Fruit fly (Drosophila melanogaster): Measurements from ENCODE around the gene D2hgdh.

Gene D2hgdh

dm6 chrX:2145690-2146470, 4.6 kb downstream of the D2hgdh start (continued):
- no peak for TF ChIP-seq Vsx1 (GFP tag; optimal IDR thresholded peaks at IDR 0.05)
- TF ChIP-seq lov (optimal IDR thresholded peaks at IDR 0.05): no peak
- TF ChIP-seq lov (GFP tag; IDR thresholded peaks at IDR 0.05): no peak
- TF ChIP-seq E2f1 (GFP tag; IDR thresholded peaks at IDR 0.05): 0 out of 2 replicates have a peak, but pooled peaks have one; percentile 11
- peak; percentile 23 for TF ChIP-seq NfI (GFP tag; optimal IDR thresholded peaks at IDR 0.05)
- TF ChIP-seq Trl (optimal IDR thresholded peaks at IDR 0.05): no peak
- peak; percentile 60 for TF ChIP-seq Trl (GFP tag; optimal IDR thresholded peaks at IDR 0.05)
- TF ChIP-seq Fer1 (GFP tag; optimal IDR thresholded peaks at IDR 0.05): peak; percentile 29
- TF ChIP-seq CG6272 (GFP tag; IDR thresholded peaks at IDR 0.05): peak; percentile 59; the same call in 1 of the 2 replicates
- TF ChIP-seq kni (GFP tag; optimal IDR thresholded peaks at IDR 0.05): peak; percentile 55
- peak; percentile 45 for TF ChIP-seq slbo (GFP tag; IDR thresholded peaks at IDR 0.05)
- 0 out of 2 replicates have a peak, but pooled peaks have one; percentile 35 for TF ChIP-seq esg (GFP tag; conservative IDR thresholded peaks at IDR 0.05)
- no peak for TF ChIP-seq odd (GFP tag; optimal IDR thresholded peaks at IDR 0.05)
- peak; percentile 89 for TF ChIP-seq Ets65A (GFP tag)
- no peak for TF ChIP-seq Tbp (GFP tag; optimal IDR thresholded peaks at IDR 0.05)
- peak; percentile 13 for TF ChIP-seq D (optimal IDR thresholded peaks at IDR 0.05)
- no peak for TF ChIP-seq D (GFP tag; optimal IDR thresholded peaks at IDR 0.05)
- no peak for TF ChIP-seq Adf1 (GFP tag; IDR thresholded peaks at IDR 0.05)
- no peak for TF ChIP-seq Dref (GFP tag; IDR thresholded peaks at IDR 0.05)
- peak; percentile 23 for TF ChIP-seq pum (GFP tag; optimal IDR thresholded peaks at IDR 0.05)
- peak; percentile 49; the same call in 2 of the 3 replicates for TF ChIP-seq dysf (GFP tag; IDR thresholded peaks at IDR 0.05)
- peak; percentile 58 for TF ChIP-seq CG15269 (tag; optimal IDR thresholded peaks at IDR 0.05)
- TF ChIP-seq B-H2 (GFP tag; optimal IDR thresholded peaks at IDR 0.05): peak; percentile 47
- no peak for TF ChIP-seq org-1 (GFP tag; optimal IDR thresholded peaks at IDR 0.05)
- no peak for TF ChIP-seq CG10274 (GFP tag; optimal IDR thresholded peaks at IDR 0.05)
- no peak for TF ChIP-seq eve (GFP tag; optimal IDR thresholded peaks at IDR 0.05)
- peak; percentile 81 for TF ChIP-seq sens (GFP tag)
- TF ChIP-seq onecut (GFP tag; IDR thresholded peaks at IDR 0.05): 0 out of 2 replicates have a peak, but pooled peaks have one; percentile 3
- TF ChIP-seq Taf1 (GFP tag; IDR thresholded peaks at IDR 0.05): 0 out of 2 replicates have a peak, but pooled peaks have one; percentile 35
- TF ChIP-seq CG5180 (GFP tag; optimal IDR thresholded peaks at IDR 0.05): no peak
- TF ChIP-seq NC2α (GFP tag; optimal IDR thresholded peaks at IDR 0.05): no peak
- peak; percentile 42 for TF ChIP-seq HmgZ (tag; optimal IDR thresholded peaks at IDR 0.05)
- TF ChIP-seq maf-S (GFP tag; optimal IDR thresholded peaks at IDR 0.05): peak; percentile 21
- TF ChIP-seq cwo (GFP tag; optimal IDR thresholded peaks at IDR 0.05): peak; percentile 12
- TF ChIP-seq CG18262 (tag; optimal IDR thresholded peaks at IDR 0.05): peak; percentile 37
- peak; percentile 36 for TF ChIP-seq CG13775 (GFP tag; optimal IDR thresholded peaks at IDR 0.05)
- TF ChIP-seq jumu (GFP tag; optimal IDR thresholded peaks at IDR 0.05): peak; percentile 13
- TF ChIP-seq CG7271 (tag; optimal IDR thresholded peaks at IDR 0.05): no peak
- peak; percentile 47 for TF ChIP-seq CG2120 (GFP tag; optimal IDR thresholded peaks at IDR 0.05)
- peak; percentile 31 for TF ChIP-seq dmrt11E (tag; optimal IDR thresholded peaks at IDR 0.05)
- TF ChIP-seq ab (GFP tag; optimal IDR thresholded peaks at IDR 0.05): no peak
- no peak for TF ChIP-seq CTCF (GFP tag; optimal IDR thresholded peaks at IDR 0.05)
- peak; percentile 36; the same call in 1 of the 2 replicates for TF ChIP-seq CG31441 (GFP tag; IDR thresholded peaks at IDR 0.05)
- TF ChIP-seq sima (GFP tag; optimal IDR thresholded peaks at IDR 0.05): no peak
- no peak for TF ChIP-seq CG3065 (GFP tag; optimal IDR thresholded peaks at IDR 0.05)
- peak; percentile 56 for TF ChIP-seq Hr3 (GFP tag; optimal IDR thresholded peaks at IDR 0.05)
- TF ChIP-seq dmrt99B (tag; optimal IDR thresholded peaks at IDR 0.05): peak; percentile 44
- TF ChIP-seq CG4617 (GFP tag; optimal IDR thresholded peaks at IDR 0.05; ENCODE audit: borderline replicate concordance): no peak
- no peak for TF ChIP-seq Neu2 (GFP tag; optimal IDR thresholded peaks at IDR 0.05; ENCODE audit: borderline replicate concordance)
- peak; percentile 6 for TF ChIP-seq twi (tag; optimal IDR thresholded peaks at IDR 0.05)
- TF ChIP-seq HLHmδ (GFP tag; optimal IDR thresholded peaks at IDR 0.05): no peak
